Worm (Caenorhabditis elegans) whole organism, mixed stage, embryonic: ENCODE data around the gene T07A9.15.

Experiments
- blmp-1 ChIP-seq: fragments of 150-350 bp; optimal IDR thresholded peaks from 2 replicates; lab custom pipeline; 2014; ENCODE audit warnings: missing biosample characterization, missing genetic modification characterization
- ceh-43 ChIP-seq: fragments of 200-800 bp; sonication (Bioruptor generic); optimal IDR thresholded peaks from 2 replicates; lab custom pipeline; 2018; ENCODE audit warnings: mild to moderate bottlenecking, missing genetic modification characterization, moderate library complexity, missing compliant biosample characterization
- cnd-1 ChIP-seq: fragments of 200-800 bp; sonication (Bioruptor generic); optimal IDR thresholded peaks from 2 replicates; lab custom pipeline; 2018; ENCODE audit warnings: mild to moderate bottlenecking, missing genetic modification characterization, missing compliant biosample characterization
- elt-1 ChIP-seq: sonication (generic microtip); optimal IDR thresholded peaks from 2 replicates; lab custom pipeline; 2017; ENCODE audit warnings: missing genetic modification characterization, mild to moderate bottlenecking, missing compliant biosample characterization, antibody characterized with exemption, moderate library complexity, borderline replicate concordance; ENCODE audit not compliant: insufficient read depth
- mep-1 ChIP-seq: fragments of 150-350 bp; optimal IDR thresholded peaks from 2 replicates; lab custom pipeline; 2017; ENCODE audit warnings: missing biosample characterization, missing genetic modification reagents, missing genetic modification characterization, inconsistent platforms
- pha-4 ChIP-seq: fragments of 150-350 bp; optimal IDR thresholded peaks from 2 replicates; lab custom pipeline; 2018; ENCODE audit warnings: missing biosample characterization, missing genetic modification reagents, missing genetic modification characterization
- unc-62 ChIP-seq: fragments of 150-350 bp; optimal IDR thresholded peaks from 2 replicates; lab custom pipeline; 2014; ENCODE audit warnings: missing biosample characterization, missing genetic modification reagents, missing genetic modification characterization
- ztf-11 ChIP-seq: fragments of 150-350 bp; optimal IDR thresholded peaks from 2 replicates; lab custom pipeline; 2014; ENCODE audit warnings: missing biosample characterization, missing genetic modification characterization

DNA sequence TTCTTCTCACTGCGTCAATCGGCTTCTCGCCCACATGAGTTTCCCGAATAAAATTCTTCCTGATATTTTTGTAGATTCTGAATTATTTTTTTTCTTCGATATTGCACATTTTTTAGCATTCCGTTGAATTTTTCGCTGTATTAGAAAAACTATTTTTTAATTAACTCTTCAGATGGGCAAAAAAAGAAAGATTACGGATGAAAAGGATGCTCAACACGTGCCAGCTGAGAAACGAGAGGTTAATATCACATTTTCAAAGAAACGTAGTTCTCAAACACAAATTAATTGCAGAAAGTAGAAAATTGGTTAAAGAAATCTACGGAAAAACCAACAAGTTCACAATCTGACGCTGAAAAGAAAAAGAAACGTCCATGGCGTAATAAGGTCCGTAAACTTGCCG is 3.0 kb upstream of the T07A9.15 start, which contains the start of gene rrp-8:
- TF ChIP-seq elt-1 (tag; lab: Kevin White, UChicago) (no peak), ceh-43 (no peak), ztf-11 (no peak), unc-62 (GFP tag; lab: Kevin White, UChicago) (no peak), pha-4 (tag; lab: Kevin White, UChicago) (no peak), mep-1 (no peak), blmp-1 (no peak), cnd-1 (tag; lab: Kevin White, UChicago) (no peak)
